Fruit fly (Drosophila melanogaster): ENCODE data around the gene cDIP.

Gene cDIP

DNA sequence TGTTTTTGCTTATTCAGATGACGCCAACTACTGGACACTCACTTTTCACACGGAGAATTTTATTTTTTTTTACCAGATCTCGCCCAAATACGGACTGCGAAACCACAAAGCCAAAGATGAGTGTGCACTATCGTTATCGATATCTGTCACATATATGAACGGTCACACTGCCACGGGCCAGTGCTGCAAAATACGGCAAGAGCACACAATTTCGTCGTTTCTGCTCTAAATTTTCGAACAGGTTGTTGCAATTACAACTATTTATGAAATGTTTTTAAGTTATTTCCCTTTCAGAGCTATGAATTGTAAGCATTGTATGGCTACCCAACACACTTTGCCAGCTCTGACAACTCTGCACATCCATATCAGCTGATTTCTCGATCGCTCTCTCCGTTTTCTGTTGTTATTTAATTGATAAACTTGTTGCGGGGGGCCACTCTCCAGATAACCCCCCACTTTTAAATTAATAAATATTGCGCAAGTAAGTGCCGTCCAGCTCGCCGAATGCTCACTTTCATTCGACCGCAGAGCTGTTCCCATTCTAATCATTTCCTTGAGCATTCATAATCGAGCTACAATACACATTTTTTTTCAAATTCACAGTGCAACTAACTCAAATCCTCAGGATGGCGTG lies 33.4 kb downstream of the cDIP start, which contains the start of the genes slmb and CG5793 (continued):
- TF ChIP-seq GATAe (GFP tag; conservative IDR thresholded peaks at IDR 0.05) (peak; percentile 62; the same call in 1 of the 2 replicates), CG12769 (tag; optimal IDR thresholded peaks at IDR 0.05) (no peak), Camta (GFP tag; optimal IDR thresholded peaks at IDR 0.05) (peak; percentile 26), B-H2 (GFP tag; optimal IDR thresholded peaks at IDR 0.05) (peak; percentile 34), croc (GFP tag; conservative IDR thresholded peaks at IDR 0.05) (no peak), CG10209 (GFP tag; optimal IDR thresholded peaks at IDR 0.05) (peak; percentile 31), Bgb (GFP tag; IDR thresholded peaks at IDR 0.05; ENCODE audit: partially characterized antibody) (peak; percentile 59), sr (GFP tag; IDR thresholded peaks at IDR 0.05) (no peak), CG5245 (GFP tag; optimal IDR thresholded peaks at IDR 0.05) (peak; percentile 19), maf-S (GFP tag; optimal IDR thresholded peaks at IDR 0.05) (peak; percentile 48), mam (GFP tag; optimal IDR thresholded peaks at IDR 0.05) (peak; percentile 74), pum (GFP tag; optimal IDR thresholded peaks at IDR 0.05) (peak; percentile 14), CG15514 (GFP tag; optimal IDR thresholded peaks at IDR 0.05) (peak; percentile 68), ab (GFP tag; optimal IDR thresholded peaks at IDR 0.05) (peak; percentile 1), dan (GFP tag; IDR thresholded peaks at IDR 0.05) (no peak), Atf3 (GFP tag; optimal IDR thresholded peaks at IDR 0.05) (peak; percentile 57), HLH4C (GFP tag; IDR thresholded peaks at IDR 0.05; ENCODE audit: partially characterized antibody) (peak; percentile 68), zfh2 (GFP tag; optimal IDR thresholded peaks at IDR 0.05) (peak; percentile 74), CG8388 (GFP tag; optimal IDR thresholded peaks at IDR 0.05) (no peak), tup (GFP tag; optimal IDR thresholded peaks at IDR 0.05) (no peak), Neu2 (GFP tag; optimal IDR thresholded peaks at IDR 0.05; ENCODE audit: borderline replicate concordance) (no peak), CG17359 (tag; optimal IDR thresholded peaks at IDR 0.05) (no peak), pzg (GFP tag; optimal IDR thresholded peaks at IDR 0.05) (peak; percentile 93), tap (tag; optimal IDR thresholded peaks at IDR 0.05) (no peak), CHES-1-like (GFP tag; optimal IDR thresholded peaks at IDR 0.05) (peak; percentile 74), dmrt99B (tag; optimal IDR thresholded peaks at IDR 0.05) (no peak), HHEX (GFP tag; optimal IDR thresholded peaks at IDR 0.05) (peak; percentile 3), ATbp (GFP tag; optimal IDR thresholded peaks at IDR 0.05) (no peak), CG18011 (GFP tag; optimal IDR thresholded peaks at IDR 0.05) (peak; percentile 28), CG16815 (GFP tag; optimal IDR thresholded peaks at IDR 0.05) (no peak), Aef1 (GFP tag; IDR thresholded peaks at IDR 0.05) (no peak), Lhr (GFP tag; optimal IDR thresholded peaks at IDR 0.05) (peak; percentile 62), TFAM (GFP tag; optimal IDR thresholded peaks at IDR 0.05) (no peak), lmd (GFP tag; IDR thresholded peaks at IDR 0.05) (peak; percentile 8; the same call in 1 of the 2 replicates), z (GFP tag; IDR thresholded peaks at IDR 0.05) (no peak), Med (GFP tag) (peak; percentile 94), Hr78 (GFP tag; optimal IDR thresholded peaks at IDR 0.05) (no peak), chm (GFP tag; IDR thresholded peaks at IDR 0.05) (no peak), gce (GFP tag; IDR thresholded peaks at IDR 0.05) (no peak), luna (GFP tag; optimal IDR thresholded peaks at IDR 0.05) (peak; percentile 9), CG8765 (GFP tag; IDR thresholded peaks at IDR 0.05) (no peak), CG10462 (GFP tag; optimal IDR thresholded peaks at IDR 0.05) (no peak), Drgx (GFP tag; IDR thresholded peaks at IDR 0.05) (no peak), da (GFP tag; optimal IDR thresholded peaks at IDR 0.05) (no peak), trem (tag; optimal IDR thresholded peaks at IDR 0.05) (peak; percentile 41), stwl (tag; optimal IDR thresholded peaks at IDR 0.05) (peak; percentile 84), CG2889 (GFP tag; IDR thresholded peaks at IDR 0.05) (no peak), Mes4 (GFP tag; optimal IDR thresholded peaks at IDR 0.05) (peak; percentile 23), hth (optimal IDR thresholded peaks at IDR 0.05) (no peak), CG9817 (tag; optimal IDR thresholded peaks at IDR 0.05) (peak; percentile 24)

Data from whole organism, embryonic.